Fruit fly (Drosophila melanogaster) whole organism: ENCODE data around the gene CG7824.

ENCODE experiments used
- CG8478 ChIP-seq: fragments of >200 bp; optimal IDR thresholded peaks from 2 replicates; lab custom pipeline; 2018; ENCODE audit warnings: inconsistent platforms
- Dll ChIP-seq: fragments of >200 bp; optimal IDR thresholded peaks from 2 replicates; lab custom pipeline; 2017
- pan ChIP-seq: fragments of >200 bp; optimal IDR thresholded peaks from 2 replicates; lab custom pipeline; 2017

DNA sequence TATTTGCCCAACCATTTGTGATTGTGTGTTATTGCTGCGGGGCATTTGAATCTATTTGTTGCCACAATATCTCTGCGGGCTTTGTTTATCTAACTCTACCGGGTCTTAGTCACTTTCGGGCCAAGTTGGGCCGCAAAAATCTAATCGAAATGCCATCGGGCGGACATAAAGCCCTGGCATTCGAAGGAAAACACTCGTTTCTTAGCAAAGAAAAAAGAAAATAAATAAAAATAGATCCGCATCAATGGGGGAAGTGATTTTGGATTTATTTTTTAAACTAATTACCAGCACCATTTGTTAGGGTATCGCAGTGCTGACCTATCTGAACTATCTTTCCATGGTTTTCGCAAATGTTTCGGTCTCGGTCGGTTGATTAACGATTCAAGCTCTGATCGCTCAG is 39.9 kb upstream of the CG7824 start:
- TF ChIP-seq pan (lab: Kevin White, UChicago) (no peak), Dll (lab: Kevin White, UChicago) (no peak), CG8478 (lab: Kevin White, UChicago) (no peak)
